Worm (Caenorhabditis elegans) whole organism, L4 larva: Measurements from ENCODE around the gene W09D10.5.

Experiments used
- D1046.2 ChIP-seq: fragments of 200-800 bp; sonication (Bioruptor generic); IDR thresholded peaks from 2 replicates; pipeline ENCODE4 v1.3.6; 2022; ENCODE audit warnings: missing genetic modification characterization, missing compliant biosample characterization
- F10B5.3 ChIP-seq: sonication (generic microtip); optimal IDR thresholded peaks from 2 replicates; lab custom pipeline; 2016; ENCODE audit warnings: mild to moderate bottlenecking, missing genetic modification characterization, missing compliant biosample characterization
- F37D6.2 ChIP-seq: sonication (generic microtip); optimal IDR thresholded peaks from 2 replicates; lab custom pipeline; 2016; ENCODE audit warnings: mild to moderate bottlenecking, missing genetic modification characterization, missing compliant biosample characterization
- F49E8.2 ChIP-seq: sonication (generic microtip); optimal IDR thresholded peaks from 2 replicates; lab custom pipeline; 2016; ENCODE audit warnings: missing compliant biosample characterization, mild to moderate bottlenecking, missing genetic modification characterization, borderline replicate concordance
- T26A8.4 ChIP-seq: fragments of 200-800 bp; sonication (Bioruptor generic); IDR thresholded peaks from 2 replicates; pipeline ENCODE4 v1.3.6; 2022; ENCODE audit warnings: missing genetic modification characterization, missing compliant biosample characterization
- Y48G9A.11 ChIP-seq: fragments of 200-800 bp; sonication (Bioruptor generic); IDR thresholded peaks from 2 replicates; pipeline ENCODE4 v1.3.6; 2022; ENCODE audit warnings: missing genetic modification reagents, missing genetic modification characterization, missing compliant biosample characterization
- ama-1 ChIP-seq: fragments of 150-350 bp; optimal IDR thresholded peaks from 2 replicates; lab custom pipeline; 2014; ENCODE audit warnings: inconsistent platforms, mixed read lengths
- arid-1 ChIP-seq: fragments of 200-800 bp; sonication (Bioruptor generic); conservative IDR thresholded peaks from 2 replicates; pipeline ENCODE4 v1.3.6; 2022; ENCODE audit warnings: missing genetic modification reagents, missing genetic modification characterization, missing compliant biosample characterization
- ceh-20 ChIP-seq: fragments of 200-800 bp; sonication (Bioruptor generic); IDR thresholded peaks from 2 replicates; pipeline ENCODE4 v1.3.6; 2022; ENCODE audit warnings: missing genetic modification reagents, missing genetic modification characterization, missing compliant biosample characterization
- ceh-62 ChIP-seq: sonication (generic microtip); optimal IDR thresholded peaks from 2 replicates; lab custom pipeline; 2017; ENCODE audit warnings: missing biosample characterization, missing genetic modification characterization
- ceh-82 ChIP-seq: sonication (generic microtip); optimal IDR thresholded peaks from 2 replicates; lab custom pipeline; 2017; ENCODE audit warnings: missing biosample characterization, missing genetic modification characterization
- ctbp-1 ChIP-seq: fragments of 200-800 bp; sonication (Bioruptor generic); IDR thresholded peaks from 2 replicates; pipeline ENCODE4 v1.3.6; 2022; ENCODE audit warnings: missing genetic modification reagents, missing genetic modification characterization, missing compliant biosample characterization
- daf-12 ChIP-seq: fragments of 150-350 bp; optimal IDR thresholded peaks from 2 replicates; lab custom pipeline; 2014; ENCODE audit warnings: missing biosample characterization, missing genetic modification reagents, missing genetic modification characterization
- daf-8 ChIP-seq: fragments of 200-800 bp; sonication (Bioruptor generic); IDR thresholded peaks from 2 replicates; pipeline ENCODE4 v1.3.6; 2022; ENCODE audit warnings: missing genetic modification characterization, missing compliant biosample characterization
- dmd-6 ChIP-seq: fragments of 200-800 bp; sonication (Bioruptor generic); IDR thresholded peaks from 2 replicates; pipeline ENCODE4 v1.3.6; 2022; ENCODE audit warnings: missing genetic modification reagents, missing genetic modification characterization, missing compliant biosample characterization
- dmd-8 ChIP-seq: fragments of 200-800 bp; sonication (Bioruptor generic); IDR thresholded peaks from 2 replicates; pipeline ENCODE4 v1.3.6; 2022; ENCODE audit warnings: missing genetic modification characterization, missing compliant biosample characterization
- dmd-9 ChIP-seq: fragments of 200-800 bp; sonication (Bioruptor generic); IDR thresholded peaks from 2 replicates; pipeline ENCODE4 v1.3.6; 2022; ENCODE audit warnings: missing genetic modification reagents, missing genetic modification characterization, missing compliant biosample characterization
- dpl-1 ChIP-seq: fragments of 150-350 bp; optimal IDR thresholded peaks from 2 replicates; lab custom pipeline; 2014; ENCODE audit warnings: missing biosample characterization, missing genetic modification reagents, missing genetic modification characterization
- dve-1 ChIP-seq: sonication (generic microtip); optimal IDR thresholded peaks from 2 replicates; lab custom pipeline; 2017; ENCODE audit warnings: antibody characterized with exemption, mild to moderate bottlenecking, missing genetic modification characterization, missing compliant biosample characterization; ENCODE audit not compliant: insufficient read depth
- fkh-10 ChIP-seq: fragments of 150-350 bp; optimal IDR thresholded peaks from 2 replicates; lab custom pipeline; 2014; ENCODE audit warnings: missing biosample characterization, missing genetic modification reagents, missing genetic modification characterization
- gei-8 ChIP-seq: fragments of 200-800 bp; sonication (Bioruptor generic); optimal IDR thresholded peaks from 2 replicates; lab custom pipeline; 2018; ENCODE audit warnings: mild to moderate bottlenecking, missing genetic modification characterization, missing compliant biosample characterization
- hlh-11 ChIP-seq: fragments of 200-800 bp; sonication (Bioruptor generic); optimal IDR thresholded peaks from 2 replicates; lab custom pipeline; 2018; ENCODE audit warnings: mild to moderate bottlenecking, missing genetic modification characterization, missing compliant biosample characterization
- hmg-1.1 ChIP-seq: fragments of 200-800 bp; sonication (Bioruptor generic); IDR thresholded peaks from 2 replicates; pipeline ENCODE4 v1.3.6; 2022; ENCODE audit warnings: missing genetic modification reagents, missing genetic modification characterization, missing compliant biosample characterization
- jun-1 ChIP-seq: fragments of 150-350 bp; optimal IDR thresholded peaks from 2 replicates; lab custom pipeline; 2014; ENCODE audit warnings: missing biosample characterization, missing genetic modification reagents, missing genetic modification characterization
- lin-29 ChIP-seq: fragments of 200-800 bp; sonication (Bioruptor generic); IDR thresholded peaks from 2 replicates; pipeline ENCODE4 v1.3.6; 2022; ENCODE audit warnings: missing genetic modification reagents, missing genetic modification characterization, missing compliant biosample characterization
- lin-38 ChIP-seq: fragments of 200-800 bp; sonication (Bioruptor generic); IDR thresholded peaks from 2 replicates; pipeline ENCODE4 v1.3.6; 2022; ENCODE audit warnings: missing genetic modification reagents, missing genetic modification characterization, missing compliant biosample characterization
- madf-5 ChIP-seq, 2 experiments: fragments of 200-800 bp; sonication (Bioruptor generic); IDR thresholded peaks; 2 replicates each; pipeline ENCODE4 v1.3.6; 2022; ENCODE audit warnings: missing compliant biosample characterization in 2 of 2, missing genetic modification characterization in 2 of 2
- madf-9 ChIP-seq: fragments of 200-800 bp; sonication (Bioruptor generic); conservative IDR thresholded peaks from 2 replicates; pipeline ENCODE4 v1.3.6; 2022; ENCODE audit warnings: missing genetic modification reagents, missing genetic modification characterization, missing compliant biosample characterization
- mep-1 ChIP-seq: fragments of 150-350 bp; sonication (generic microtip); optimal IDR thresholded peaks from 3 replicates; lab custom pipeline; 2014; ENCODE audit warnings: missing biosample characterization, missing genetic modification characterization
- mes-2 ChIP-seq: sonication (generic microtip); optimal IDR thresholded peaks from 2 replicates; lab custom pipeline; 2016; ENCODE audit warnings: missing genotype, mild to moderate bottlenecking, missing genetic modification characterization, missing compliant biosample characterization; ENCODE audit not compliant: poor library complexity, severe bottlenecking
- nhr-10 ChIP-seq: fragments of 150-350 bp; optimal IDR thresholded peaks from 2 replicates; lab custom pipeline; 2014; ENCODE audit warnings: missing biosample characterization, missing genetic modification characterization
- nhr-11 ChIP-seq: fragments of 150-350 bp; optimal IDR thresholded peaks from 2 replicates; lab custom pipeline; 2014; ENCODE audit warnings: missing biosample characterization, missing genetic modification characterization
- nhr-111 ChIP-seq: fragments of 200-800 bp; sonication (Bioruptor generic); optimal IDR thresholded peaks from 2 replicates; lab custom pipeline; 2018; ENCODE audit warnings: mild to moderate bottlenecking, missing genetic modification characterization, missing compliant biosample characterization
- nhr-237 ChIP-seq: sonication (generic microtip); optimal IDR thresholded peaks from 2 replicates; lab custom pipeline; 2017; ENCODE audit warnings: missing biosample characterization, missing genetic modification characterization
- nhr-41 ChIP-seq: fragments of 200-800 bp; sonication (Bioruptor generic); IDR thresholded peaks from 2 replicates; pipeline ENCODE4 v1.3.6; 2022; ENCODE audit warnings: missing genetic modification reagents, missing genetic modification characterization, missing compliant biosample characterization
- nhr-42 ChIP-seq: fragments of 200-800 bp; sonication (Bioruptor generic); IDR thresholded peaks from 2 replicates; pipeline ENCODE4 v1.3.6; 2022; ENCODE audit warnings: missing genetic modification characterization, missing compliant biosample characterization
- nhr-48 ChIP-seq: sonication (generic microtip); optimal IDR thresholded peaks from 2 replicates; lab custom pipeline; 2016; ENCODE audit warnings: mild to moderate bottlenecking, missing genetic modification characterization, missing compliant biosample characterization
- nhr-6 ChIP-seq: fragments of 150-350 bp; optimal IDR thresholded peaks from 2 replicates; lab custom pipeline; 2014; ENCODE audit warnings: missing biosample characterization, missing genetic modification characterization
- nhr-76 ChIP-seq: fragments of 150-350 bp; optimal IDR thresholded peaks from 2 replicates; lab custom pipeline; 2014; ENCODE audit warnings: missing biosample characterization, missing genetic modification characterization
- rbr-2 ChIP-seq: sonication (generic microtip); optimal IDR thresholded peaks from 2 replicates; lab custom pipeline; 2016; ENCODE audit warnings: missing genotype, missing genetic modification characterization, missing compliant biosample characterization
- saeg-2 ChIP-seq: fragments of 200-800 bp; sonication (Bioruptor generic); IDR thresholded peaks from 2 replicates; pipeline ENCODE4 v1.3.6; 2022; ENCODE audit warnings: missing genetic modification reagents, missing genetic modification characterization, missing compliant biosample characterization
- spr-1 ChIP-seq: sonication (generic microtip); optimal IDR thresholded peaks from 2 replicates; lab custom pipeline; 2016; ENCODE audit warnings: mild to moderate bottlenecking, missing genetic modification characterization, missing compliant biosample characterization
- tra-1 ChIP-seq: fragments of 200-800 bp; sonication (Bioruptor generic); IDR thresholded peaks from 2 replicates; pipeline ENCODE4 v1.3.6; 2022; ENCODE audit warnings: missing genetic modification reagents, missing genetic modification characterization, missing compliant biosample characterization
- unc-130 ChIP-seq: sonication (generic microtip); optimal IDR thresholded peaks from 2 replicates; lab custom pipeline; 2016; ENCODE audit warnings: missing genetic modification reagents, missing genetic modification characterization, missing compliant biosample characterization
- zip-2 ChIP-seq: fragments of 150-350 bp; optimal IDR thresholded peaks from 2 replicates; lab custom pipeline; 2014; ENCODE audit warnings: missing biosample characterization, missing genetic modification characterization
- ztf-11 ChIP-seq: fragments of 150-350 bp; optimal IDR thresholded peaks from 2 replicates; lab custom pipeline; 2014; ENCODE audit warnings: missing biosample characterization, missing genetic modification characterization
- ztf-7 ChIP-seq: fragments of 150-350 bp; optimal IDR thresholded peaks from 2 replicates; lab custom pipeline; 2014; ENCODE audit warnings: missing biosample characterization, missing genetic modification characterization

Gene W09D10.5

DNA sequence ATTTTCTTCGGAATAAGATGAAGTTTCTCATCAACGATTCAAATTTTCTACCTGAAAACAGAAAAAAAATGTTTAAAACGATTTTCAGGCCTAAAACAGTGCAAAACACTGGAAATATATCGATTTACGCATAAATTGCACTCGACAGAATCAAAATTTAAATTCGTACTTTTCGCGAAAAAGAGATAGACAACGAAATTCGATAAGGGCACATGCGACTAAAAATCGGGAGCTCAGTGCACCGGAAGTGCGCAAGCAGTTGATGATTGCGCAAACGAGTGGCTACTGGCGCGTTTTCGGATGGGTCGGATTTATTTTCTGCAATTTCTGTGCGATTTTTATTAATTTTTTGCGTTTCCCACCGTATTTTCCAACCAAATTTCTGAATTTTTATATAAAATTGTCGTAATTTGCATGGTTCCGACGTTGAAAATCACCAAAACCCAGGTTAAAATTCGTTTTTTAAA lies 4.3 kb downstream of the W09D10.5 start, which contains the start of the genes Y39A1A.21 and Y39A1A.22 (continued):
- TF ChIP-seq dve-1 (tag; lab: Kevin White, UChicago) = peak; percentile 86
- peak; percentile 67 for TF ChIP-seq rbr-2 (tag; lab: Kevin White, UChicago)
- TF ChIP-seq T26A8.4 (GFP tag; lab: Robert Waterston, UW) = peak; percentile 86
- no peak for TF ChIP-seq ceh-62 (tag; lab: Kevin White, UChicago)
- no peak for TF ChIP-seq D1046.2 (GFP tag; lab: Robert Waterston, UW)
- TF ChIP-seq dmd-9 (GFP tag; lab: Robert Waterston, UW) = no peak
- peak; percentile 53 for TF ChIP-seq ztf-7 (tag; lab: Kevin White, UChicago)
- TF ChIP-seq nhr-11 (tag; lab: Kevin White, UChicago) = peak; percentile 70
- TF ChIP-seq ama-1 (lab: Kevin White, UChicago) = no peak
- TF ChIP-seq madf-9 = peak; percentile 51
- TF ChIP-seq spr-1 (tag; lab: Kevin White, UChicago) = peak; percentile 62
- TF ChIP-seq F10B5.3 (tag; lab: Kevin White, UChicago) = peak; percentile 23
- peak; percentile 78 for TF ChIP-seq dpl-1 (GFP tag; lab: Kevin White, UChicago)
- 0 out of 2 replicates have a peak, but pooled peaks have one; percentile 23 for TF ChIP-seq saeg-2 (GFP tag; lab: Robert Waterston, UW)
- TF ChIP-seq nhr-42 (GFP tag; lab: Robert Waterston, UW) = no peak; the same call in 1 of the 2 replicates
- peak; percentile 81 for TF ChIP-seq mep-1 (tag; lab: Kevin White, UChicago)
- no peak for TF ChIP-seq madf-5 (GFP tag; IDR thresholded peaks at IDR 0.05; lab: Robert Waterston, UW)
- no peak for TF ChIP-seq lin-29 (GFP tag; lab: Robert Waterston, UW)
- TF ChIP-seq mes-2 (tag; lab: Kevin White, UChicago) = peak; percentile 84
- TF ChIP-seq jun-1 (tag; lab: Kevin White, UChicago) = peak; percentile 38
- TF ChIP-seq nhr-76 (tag; lab: Kevin White, UChicago) = no peak
- no peak for TF ChIP-seq ztf-11 (tag; lab: Kevin White, UChicago)
- TF ChIP-seq nhr-6 (tag; lab: Kevin White, UChicago) = peak; percentile 68
- no peak for TF ChIP-seq gei-8 (GFP tag; lab: Kevin White, UChicago)
- peak; percentile 33 for TF ChIP-seq fkh-10
- peak; percentile 31 for TF ChIP-seq zip-2 (tag; lab: Kevin White, UChicago)
- peak; percentile 8 for TF ChIP-seq unc-130 (GFP tag; lab: Kevin White, UChicago)
- TF ChIP-seq dmd-8 (GFP tag; lab: Robert Waterston, UW) = no peak
- no peak for TF ChIP-seq nhr-41 (GFP tag; lab: Robert Waterston, UW)
- peak; percentile 62 for TF ChIP-seq nhr-48 (tag; lab: Kevin White, UChicago)
- no peak for TF ChIP-seq daf-12
- TF ChIP-seq F37D6.2 = peak; percentile 58
- TF ChIP-seq ceh-20 (GFP tag; lab: Robert Waterston, UW) = peak; percentile 63; the same call in 1 of the 2 replicates
- TF ChIP-seq F49E8.2 (tag; lab: Kevin White, UChicago) = peak; percentile 27
- 0 out of 2 replicates have a peak, but pooled peaks have one; percentile 31 for TF ChIP-seq Y48G9A.11 (GFP tag; lab: Robert Waterston, UW)
- TF ChIP-seq tra-1 (GFP tag; lab: Robert Waterston, UW) = peak; percentile 61; the same call in 1 of the 2 replicates
- TF ChIP-seq arid-1 = peak; percentile 68
- TF ChIP-seq hlh-11 (tag; lab: Kevin White, UChicago) = peak; percentile 80
- TF ChIP-seq nhr-10 (tag; lab: Kevin White, UChicago) = no peak
- no peak for TF ChIP-seq ceh-82
- peak; percentile 87 for TF ChIP-seq lin-38
- TF ChIP-seq nhr-237 (tag; lab: Kevin White, UChicago) = no peak
- TF ChIP-seq hmg-1.1 (GFP tag; lab: Robert Waterston, UW) = peak; percentile 72
- no peak for TF ChIP-seq nhr-111
- peak; percentile 80 for TF ChIP-seq dmd-6 (GFP tag; lab: Robert Waterston, UW)
- no peak for TF ChIP-seq daf-8
- 0 out of 2 replicates have a peak, but pooled peaks have one; percentile 30 for TF ChIP-seq ctbp-1 (GFP tag; lab: Robert Waterston, UW)
